Fruit fly (Drosophila melanogaster) whole organism, larva: ENCODE data around the gene Dhc93AB.

Experiments used
- noc ChIP-seq: fragments of 200-800 bp; sonication (Bioruptor generic); optimal IDR thresholded peaks from 3 replicates; lab custom pipeline; 2019; ENCODE audit warnings: missing biosample characterization, mild to moderate bottlenecking, missing genetic modification characterization, moderate library complexity

The Dhc93AB gene

dm6 chr3R:21025508-21025907 is 16.8 kb downstream of the Dhc93AB start:
- no peak for TF ChIP-seq noc (tag; lab: Kevin White, UChicago)

dm6 chr3R:21023902-21024541 is 18.3 kb downstream of the Dhc93AB start, which contains the start of gene peg:
TSS of gene peg (minus strand) at chr3R:21024163.
- TF ChIP-seq noc (tag; lab: Kevin White, UChicago): no peak

dm6 chr3R:21022769-21023517 is 19.4 kb downstream of the Dhc93AB start:
- TF ChIP-seq noc (tag; lab: Kevin White, UChicago): no peak

dm6 chr3R:21019073-21019472 is 23.2 kb downstream of the Dhc93AB start:
- TF ChIP-seq noc (tag; lab: Kevin White, UChicago): peak; percentile 32

- TF ChIP-seq noc (tag; lab: Kevin White, UChicago): peak; percentile 3
Measured at dm6 chr3R:21017464-21018080, 24.7 kb downstream of the Dhc93AB start, which contains the start of gene Rlip. TSS of gene Rlip (plus strand) at chr3R:21017684.

- no peak for TF ChIP-seq noc (tag; lab: Kevin White, UChicago)
Measured at dm6 chr3R:21015636-21016035, 26.7 kb downstream of the Dhc93AB start, which contains the start of gene CG5697. TSS of gene CG5697 (plus strand) at chr3R:21015949.

- TF ChIP-seq noc (tag; lab: Kevin White, UChicago): no peak
Measured at dm6 chr3R:21013780-21014179, 28.5 kb downstream of the Dhc93AB start.

dm6 chr3R:21006967-21007366 is 35.3 kb downstream of the Dhc93AB start, which contains the start of gene Alp5:
TSS of gene Alp5 (minus strand) at chr3R:21006990.
- peak; percentile 53 for TF ChIP-seq noc (tag; lab: Kevin White, UChicago)

- no peak for TF ChIP-seq noc (tag; lab: Kevin White, UChicago)
Measured at dm6 chr3R:21001123-21001522, 41.2 kb downstream of the Dhc93AB start.

- no peak for TF ChIP-seq noc (tag; lab: Kevin White, UChicago)
Measured at dm6 chr3R:20998319-20998718, 44.0 kb downstream of the Dhc93AB start.

- TF ChIP-seq noc (tag; lab: Kevin White, UChicago): no peak
Measured at dm6 chr3R:20990409-20990808, 51.9 kb downstream of the Dhc93AB start.

- no peak for TF ChIP-seq noc (tag; lab: Kevin White, UChicago)
Measured at dm6 chr3R:20989657-20990056, 52.6 kb downstream of the Dhc93AB start.

dm6 chr3R:20989046-20989445 is 53.3 kb downstream of the Dhc93AB start:
- no peak for TF ChIP-seq noc (tag; lab: Kevin White, UChicago)

- peak; percentile 60 for TF ChIP-seq noc (tag; lab: Kevin White, UChicago)
Measured at dm6 chr3R:20988560-20988959, 53.7 kb downstream of the Dhc93AB start.

- TF ChIP-seq noc (tag; lab: Kevin White, UChicago): no peak
Measured at dm6 chr3R:20987836-20988235, 54.5 kb downstream of the Dhc93AB start, which contains the start of gene CG43446. TSS of gene CG43446 (minus strand) at chr3R:20987936.

- peak; percentile 59 for TF ChIP-seq noc (tag; lab: Kevin White, UChicago)
Measured at dm6 chr3R:20985592-20985991, 56.7 kb downstream of the Dhc93AB start.
